Fruit fly (Drosophila melanogaster): Measurements from ENCODE around the gene CG9265.

The CG9265 gene

dm6 chr2L:21071435-21071834, at the start of gene CG9265:
CG9265 (minus strand) TSS chr2L:21071502.
- no peak for TF ChIP-seq pan (optimal IDR thresholded peaks at IDR 0.05)
- TF ChIP-seq CG8478 (optimal IDR thresholded peaks at IDR 0.05): no peak
- TF ChIP-seq Dll (optimal IDR thresholded peaks at IDR 0.05): no peak
- no peak for TF ChIP-seq usp (GFP tag; optimal IDR thresholded peaks at IDR 0.05)

dm6 chr2L:21115687-21116086, 44.4 kb upstream of the CG9265 start:
- no peak for TF ChIP-seq usp (GFP tag; optimal IDR thresholded peaks at IDR 0.05)
- no peak for TF ChIP-seq psq (optimal IDR thresholded peaks at IDR 0.05)
- TF ChIP-seq CG8478 (optimal IDR thresholded peaks at IDR 0.05): no peak
- TF ChIP-seq EcR (GFP tag; optimal IDR thresholded peaks at IDR 0.05): no peak
- TF ChIP-seq pan (optimal IDR thresholded peaks at IDR 0.05): no peak
- TF ChIP-seq Dll (optimal IDR thresholded peaks at IDR 0.05): no peak

- TF ChIP-seq psq (optimal IDR thresholded peaks at IDR 0.05) (no peak), pan (optimal IDR thresholded peaks at IDR 0.05) (no peak), EcR (GFP tag; optimal IDR thresholded peaks at IDR 0.05) (peak in 1 of 2 experiments; percentile 4)
These were observed 42.2 kb upstream of the CG9265 start for dm6 chr2L:21113546-21113945.

- no peak for TF ChIP-seq EcR (GFP tag; optimal IDR thresholded peaks at IDR 0.05)
- TF ChIP-seq pan (optimal IDR thresholded peaks at IDR 0.05): no peak
- no peak for TF ChIP-seq CG8478 (optimal IDR thresholded peaks at IDR 0.05)
- TF ChIP-seq usp (GFP tag; optimal IDR thresholded peaks at IDR 0.05): no peak
- no peak for TF ChIP-seq psq (optimal IDR thresholded peaks at IDR 0.05)
- no peak for TF ChIP-seq Dll (optimal IDR thresholded peaks at IDR 0.05)
These were observed 40.5 kb upstream of the CG9265 start for dm6 chr2L:21111849-21112248.

dm6 chr2L:21109680-21110079, 38.4 kb upstream of the CG9265 start:
- no peak for TF ChIP-seq psq (optimal IDR thresholded peaks at IDR 0.05)
- no peak for TF ChIP-seq CG8478 (optimal IDR thresholded peaks at IDR 0.05)
- no peak for TF ChIP-seq Dll (optimal IDR thresholded peaks at IDR 0.05)
- TF ChIP-seq usp (GFP tag; optimal IDR thresholded peaks at IDR 0.05): no peak

- no peak for TF ChIP-seq pan (optimal IDR thresholded peaks at IDR 0.05)
- no peak for TF ChIP-seq CG8478 (optimal IDR thresholded peaks at IDR 0.05)
- no peak for TF ChIP-seq EcR (GFP tag; optimal IDR thresholded peaks at IDR 0.05)
- TF ChIP-seq psq (optimal IDR thresholded peaks at IDR 0.05): no peak
- TF ChIP-seq Dll (optimal IDR thresholded peaks at IDR 0.05): no peak
- TF ChIP-seq usp (GFP tag; optimal IDR thresholded peaks at IDR 0.05): no peak
These were observed 37.5 kb upstream of the CG9265 start for dm6 chr2L:21108759-21109282.

- TF ChIP-seq Dll (optimal IDR thresholded peaks at IDR 0.05) (no peak), CG8478 (optimal IDR thresholded peaks at IDR 0.05) (no peak), pan (optimal IDR thresholded peaks at IDR 0.05) (no peak), psq (optimal IDR thresholded peaks at IDR 0.05) (no peak), EcR (GFP tag; optimal IDR thresholded peaks at IDR 0.05) (no peak), usp (GFP tag; optimal IDR thresholded peaks at IDR 0.05) (no peak)
These were observed 36.6 kb upstream of the CG9265 start for dm6 chr2L:21107651-21108489.

- TF ChIP-seq EcR (GFP tag; optimal IDR thresholded peaks at IDR 0.05) (no peak), usp (GFP tag; optimal IDR thresholded peaks at IDR 0.05) (no peak), CG8478 (optimal IDR thresholded peaks at IDR 0.05) (no peak), pan (optimal IDR thresholded peaks at IDR 0.05) (no peak), psq (optimal IDR thresholded peaks at IDR 0.05) (no peak)
These were observed 33.8 kb upstream of the CG9265 start for dm6 chr2L:21105127-21105526.

- TF ChIP-seq EcR (GFP tag; optimal IDR thresholded peaks at IDR 0.05): no peak
- TF ChIP-seq usp (GFP tag; optimal IDR thresholded peaks at IDR 0.05): no peak
- no peak for TF ChIP-seq CG8478 (optimal IDR thresholded peaks at IDR 0.05)
- TF ChIP-seq psq (optimal IDR thresholded peaks at IDR 0.05): no peak
- no peak for TF ChIP-seq Dll (optimal IDR thresholded peaks at IDR 0.05)
- TF ChIP-seq pan (optimal IDR thresholded peaks at IDR 0.05): no peak
These were observed 33.0 kb upstream of the CG9265 start, which contains the start of the genes CG46307 and Nhe2 for dm6 chr2L:21104326-21104725. CG46307 (plus strand) TSS chr2L:21104568. Nhe2 (plus strand) TSS chr2L:21104568.

- TF ChIP-seq pan (optimal IDR thresholded peaks at IDR 0.05) (no peak), Dll (optimal IDR thresholded peaks at IDR 0.05) (no peak), psq (optimal IDR thresholded peaks at IDR 0.05) (no peak), EcR (GFP tag; optimal IDR thresholded peaks at IDR 0.05) (no peak), CG8478 (optimal IDR thresholded peaks at IDR 0.05) (no peak), usp (GFP tag; optimal IDR thresholded peaks at IDR 0.05) (no peak)
These were observed 31.3 kb upstream of the CG9265 start, which contains the start of gene CG9257 for dm6 chr2L:21102399-21103108. CG9257 (plus strand) TSS chr2L:21102743.

dm6 chr2L:21097850-21098249, 26.5 kb upstream of the CG9265 start:
- no peak for TF ChIP-seq psq (optimal IDR thresholded peaks at IDR 0.05)

dm6 chr2L:21096448-21096994, 25.2 kb upstream of the CG9265 start, which contains the start of gene CG34136:
CG34136 (plus strand) TSS chr2L:21096922.
- TF ChIP-seq pan (optimal IDR thresholded peaks at IDR 0.05) (no peak), Dll (optimal IDR thresholded peaks at IDR 0.05) (no peak), EcR (GFP tag; optimal IDR thresholded peaks at IDR 0.05) (no peak), CG8478 (optimal IDR thresholded peaks at IDR 0.05) (no peak), psq (optimal IDR thresholded peaks at IDR 0.05) (no peak), usp (GFP tag; optimal IDR thresholded peaks at IDR 0.05) (no peak)
